Worm (Caenorhabditis elegans): ENCODE results near the gene nas-32.

Gene nas-32

DNA sequence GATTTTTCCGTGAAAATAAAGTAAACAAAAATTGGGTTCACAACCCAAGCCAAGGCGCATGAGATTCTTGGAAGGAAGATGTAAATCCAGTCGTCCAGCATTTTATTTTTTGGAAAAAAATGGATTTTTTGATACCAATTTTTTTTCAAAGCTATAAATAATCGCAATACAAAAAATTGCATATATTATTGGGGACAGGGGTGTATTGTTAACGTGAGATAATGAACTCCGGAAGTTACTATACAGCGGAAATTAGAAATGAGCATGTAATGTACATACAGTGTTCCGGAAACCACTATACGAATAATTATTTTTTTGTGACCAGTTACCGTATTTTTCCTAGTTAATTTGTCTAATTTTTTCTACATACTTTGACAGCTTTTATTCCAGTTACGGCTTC lies 14.7 kb downstream of the nas-32 start, which contains the start of gene srj-38:
Gene srj-38 (minus strand): TSS at position 101 of the 400 bp plus-strand sequence.
- TF ChIP-seq sox-2 (GFP tag; IDR thresholded peaks at IDR 0.05), result no peak
- no peak for TF ChIP-seq hlh-30 (tag; optimal IDR thresholded peaks at IDR 0.05; ENCODE audit: insufficient read depth)
- TF ChIP-seq pros-1 (tag; optimal IDR thresholded peaks at IDR 0.05), result no peak
- no peak for TF ChIP-seq hlh-8 (tag; optimal IDR thresholded peaks at IDR 0.05)
- TF ChIP-seq ceh-9 (tag; optimal IDR thresholded peaks at IDR 0.05), result no peak
- no peak for TF ChIP-seq dmd-4 (tag; optimal IDR thresholded peaks at IDR 0.05; ENCODE audit: borderline replicate concordance)
- no peak for TF ChIP-seq gmeb-2 (tag; optimal IDR thresholded peaks at IDR 0.05)
- no peak for TF ChIP-seq lim-6 (tag; optimal IDR thresholded peaks at IDR 0.05)

DNA sequence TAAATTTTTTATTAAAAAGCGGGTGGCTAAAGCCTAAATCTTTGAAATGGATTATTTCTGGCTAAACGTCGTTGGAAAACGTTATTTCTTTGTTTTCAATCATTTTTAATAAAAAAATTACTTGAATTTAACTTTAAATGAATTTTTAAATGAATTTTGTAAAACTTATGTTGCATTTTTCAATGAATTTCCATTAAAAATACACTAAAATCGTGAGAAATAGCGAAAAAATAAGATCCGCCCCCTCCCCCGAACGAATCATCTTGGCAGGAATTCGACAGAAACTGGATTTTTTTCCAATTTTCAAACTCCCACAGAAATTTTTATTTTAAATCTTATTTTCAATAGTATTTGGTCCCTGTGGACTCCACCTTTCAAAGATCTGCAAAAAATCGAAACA lies 19.8 kb downstream of the nas-32 start, which contains the start of gene srg-53:
Gene srg-53 (plus strand): TSS at position 301 of the 400 bp plus-strand sequence.
- TF ChIP-seq nfya-1 (tag; optimal IDR thresholded peaks at IDR 0.05) (no peak), dmd-4 (tag; optimal IDR thresholded peaks at IDR 0.05; ENCODE audit: borderline replicate concordance) (no peak), hlh-6 (tag; optimal IDR thresholded peaks at IDR 0.05) (no peak), ceh-2 (tag; optimal IDR thresholded peaks at IDR 0.05) (no peak), dve-1 (tag; optimal IDR thresholded peaks at IDR 0.05) (no peak), ceh-19 (GFP tag; optimal IDR thresholded peaks at IDR 0.05) (no peak), unc-42 (tag; optimal IDR thresholded peaks at IDR 0.05) (no peak), sdc-2 (tag; optimal IDR thresholded peaks at IDR 0.05) (no peak)

DNA sequence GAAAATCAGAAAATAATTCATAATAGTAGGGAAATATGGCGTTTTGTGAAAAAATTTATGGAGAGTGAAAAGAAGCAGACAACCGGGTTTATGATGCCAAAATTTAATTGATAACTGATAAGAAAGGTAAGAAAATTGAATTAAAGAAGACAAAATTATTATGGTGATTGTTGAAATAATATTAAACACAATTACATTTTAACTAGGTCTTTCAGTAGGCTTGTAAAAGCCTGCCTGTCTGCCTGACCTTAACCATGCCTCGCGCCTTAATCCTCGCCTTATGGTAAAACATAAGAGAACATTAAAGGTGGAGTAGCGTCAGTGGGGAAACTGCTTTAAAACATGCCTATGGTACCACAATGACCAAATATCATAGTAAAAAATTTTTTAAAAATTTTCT lies 20.4 kb downstream of the nas-32 start, which contains the start of gene T02B11.8:
Gene T02B11.8 (minus strand): TSS at position 101 of the 400 bp plus-strand sequence.
- no peak for TF ChIP-seq elt-2 (tag; optimal IDR thresholded peaks at IDR 0.05)
- no peak for TF ChIP-seq pat-9 (tag; optimal IDR thresholded peaks at IDR 0.05)
- no peak for TF ChIP-seq C08G9.2 (tag; optimal IDR thresholded peaks at IDR 0.05)
- TF ChIP-seq elt-4 (tag; optimal IDR thresholded peaks at IDR 0.05), result no peak
- TF ChIP-seq eyg-1 (tag; optimal IDR thresholded peaks at IDR 0.05), result no peak
- TF ChIP-seq unc-86 (tag; optimal IDR thresholded peaks at IDR 0.05), result no peak
- no peak for TF ChIP-seq dmd-4 (tag; optimal IDR thresholded peaks at IDR 0.05; ENCODE audit: borderline replicate concordance)
- TF ChIP-seq ceh-2 (tag; optimal IDR thresholded peaks at IDR 0.05), result no peak
- no peak for TF ChIP-seq hlh-15 (tag; optimal IDR thresholded peaks at IDR 0.05)
- no peak for TF ChIP-seq pag-3 (tag; optimal IDR thresholded peaks at IDR 0.05; ENCODE audit: borderline replicate concordance)
- TF ChIP-seq unc-42 (tag; optimal IDR thresholded peaks at IDR 0.05), result no peak
- no peak for TF ChIP-seq nfya-1 (tag; optimal IDR thresholded peaks at IDR 0.05)
- no peak for TF ChIP-seq sox-4 (tag; optimal IDR thresholded peaks at IDR 0.05)

DNA sequence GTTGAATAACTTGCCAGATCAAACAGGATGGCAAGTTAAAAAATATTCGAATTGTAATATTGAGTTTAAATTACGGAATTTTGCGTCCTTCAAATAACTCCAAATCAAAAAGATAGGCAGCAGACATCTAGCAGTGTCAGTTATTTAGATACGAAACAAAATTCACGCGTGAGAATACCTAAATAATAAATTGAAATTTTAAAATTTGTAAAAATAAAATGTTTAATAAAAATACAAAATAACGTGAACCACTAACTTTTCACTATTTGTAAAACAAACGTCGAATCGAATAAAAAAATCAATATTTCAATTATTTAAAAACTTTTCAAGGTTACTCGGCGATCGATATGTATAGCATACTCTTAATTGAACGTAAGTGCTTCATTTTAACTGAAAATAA lies 23.0 kb downstream of the nas-32 start, which contains the start of gene T02B11.9:
Gene T02B11.9 (plus strand): TSS at position 301 of the 400 bp plus-strand sequence.
- TF ChIP-seq ama-1 (optimal IDR thresholded peaks at IDR 0.05) (no peak), nhr-11 (tag; optimal IDR thresholded peaks at IDR 0.05) (no peak), pat-9 (tag; optimal IDR thresholded peaks at IDR 0.05) (no peak), npax-4 (tag; optimal IDR thresholded peaks at IDR 0.05) (no peak), ets-4 (tag; optimal IDR thresholded peaks at IDR 0.05) (no peak), sdc-2 (tag; optimal IDR thresholded peaks at IDR 0.05) (no peak), nfya-1 (tag; optimal IDR thresholded peaks at IDR 0.05) (no peak), ceh-45 (GFP tag; IDR thresholded peaks at IDR 0.05) (no peak), hlh-8 (tag; optimal IDR thresholded peaks at IDR 0.05) (no peak), fax-1 (tag; optimal IDR thresholded peaks at IDR 0.05) (no peak), pax-1 (tag; optimal IDR thresholded peaks at IDR 0.05) (no peak)

DNA sequence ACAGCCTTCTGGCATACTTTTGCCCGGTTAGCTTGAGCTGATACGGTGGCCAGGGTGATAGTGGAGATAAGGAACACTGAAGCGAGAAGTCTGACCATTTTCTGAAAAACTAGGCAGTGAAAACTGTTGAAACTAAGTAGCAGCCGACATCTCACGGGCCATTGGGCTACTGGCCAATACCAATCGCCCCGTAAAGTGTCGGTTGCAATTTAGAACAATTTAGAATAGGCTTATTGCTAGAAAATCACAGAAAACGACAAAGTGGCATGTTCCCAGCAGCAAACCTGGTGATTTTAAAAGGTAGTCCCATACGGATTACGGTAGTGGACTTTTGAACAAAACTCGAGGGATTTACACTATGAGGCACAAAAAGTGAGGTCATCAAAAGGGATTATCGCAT lies 28.0 kb downstream of the nas-32 start, which contains the start of gene T02B11.4:
Gene T02B11.4 (minus strand): TSS at position 101 of the 400 bp plus-strand sequence.
- no peak for TF ChIP-seq ceh-48 (tag; optimal IDR thresholded peaks at IDR 0.05)
- TF ChIP-seq hlh-30 (tag; optimal IDR thresholded peaks at IDR 0.05; ENCODE audit: insufficient read depth), result no peak
- no peak for TF ChIP-seq unc-86 (tag; optimal IDR thresholded peaks at IDR 0.05)
- TF ChIP-seq lim-6 (tag; optimal IDR thresholded peaks at IDR 0.05), result no peak
- TF ChIP-seq F13H6.1 (tag; optimal IDR thresholded peaks at IDR 0.05), result no peak
- no peak for TF ChIP-seq ceh-45 (GFP tag; IDR thresholded peaks at IDR 0.05)
- TF ChIP-seq ceh-24 (tag; optimal IDR thresholded peaks at IDR 0.05), result no peak
- TF ChIP-seq ceh-18 (tag; optimal IDR thresholded peaks at IDR 0.05), result no peak
- no peak for TF ChIP-seq sox-4 (tag; optimal IDR thresholded peaks at IDR 0.05)
- no peak for TF ChIP-seq nhr-11 (tag; optimal IDR thresholded peaks at IDR 0.05)
- no peak for TF ChIP-seq unc-3 (GFP tag; conservative IDR thresholded peaks at IDR 0.05)
- no peak for TF ChIP-seq unc-3 (tag; optimal IDR thresholded peaks at IDR 0.05)
- no peak for TF ChIP-seq hlh-15 (tag; optimal IDR thresholded peaks at IDR 0.05)
- TF ChIP-seq nfya-1 (tag; optimal IDR thresholded peaks at IDR 0.05), result no peak
- no peak for TF ChIP-seq Y22D7AL.16 (tag; optimal IDR thresholded peaks at IDR 0.05)
- no peak for TF ChIP-seq ceh-19 (GFP tag; optimal IDR thresholded peaks at IDR 0.05)
- TF ChIP-seq ama-1 (optimal IDR thresholded peaks at IDR 0.05), result no peak
- no peak for TF ChIP-seq C38D4.7 (GFP tag; optimal IDR thresholded peaks at IDR 0.05)

Data from whole organism, late embryonic.